Worm (Caenorhabditis elegans) whole organism, L3 larva: ENCODE results near the gene C25E10.4.

ENCODE experiments used
- R02D3.7 ChIP-seq: fragments of 150-350 bp; optimal IDR thresholded peaks from 2 replicates; lab custom pipeline; 2014; ENCODE audit warnings: missing biosample characterization, missing genetic modification characterization
- aly-2 ChIP-seq: fragments of 150-350 bp; optimal IDR thresholded peaks from 2 replicates; lab custom pipeline; 2014; ENCODE audit warnings: missing biosample characterization, missing genetic modification characterization
- ama-1 ChIP-seq: fragments of 150-350 bp; optimal IDR thresholded peaks from 2 replicates; lab custom pipeline; 2018
- ceh-16 ChIP-seq: sonication (generic microtip); optimal IDR thresholded peaks from 2 replicates; lab custom pipeline; 2017; ENCODE audit warnings: missing biosample characterization, missing genetic modification characterization
- ceh-9 ChIP-seq: sonication (generic microtip); optimal IDR thresholded peaks from 2 replicates; lab custom pipeline; 2018; ENCODE audit warnings: missing biosample characterization, missing genetic modification characterization
- egl-27 ChIP-seq: sonication (generic microtip); optimal IDR thresholded peaks from 4 replicates; lab custom pipeline; 2017; ENCODE audit warnings: missing biosample characterization, missing genetic modification reagents, missing genetic modification characterization
- egl-5 ChIP-seq: fragments of 150-350 bp; optimal IDR thresholded peaks from 2 replicates; lab custom pipeline; 2017; ENCODE audit warnings: missing biosample characterization, missing genetic modification reagents, missing genetic modification characterization, inconsistent platforms
- elt-1 ChIP-seq: fragments of 150-350 bp; optimal IDR thresholded peaks from 2 replicates; lab custom pipeline; 2014; ENCODE audit warnings: missing biosample characterization, missing genetic modification characterization
- elt-2 ChIP-seq: sonication (generic microtip); optimal IDR thresholded peaks from 2 replicates; lab custom pipeline; 2016; ENCODE audit warnings: missing genetic modification reagents, mild to moderate bottlenecking, missing genetic modification characterization, missing compliant biosample characterization
- eor-1 ChIP-seq, 2 experiments: fragments of 150-350 bp; optimal IDR thresholded peaks; 2 replicates each; lab custom pipeline; 2014 to 2018; ENCODE audit warnings: missing biosample characterization in 2 of 2, missing genetic modification characterization in 2 of 2
- fkh-10 ChIP-seq: sonication (generic microtip); optimal IDR thresholded peaks from 2 replicates; lab custom pipeline; 2017; ENCODE audit warnings: missing biosample characterization, missing genetic modification reagents, missing genetic modification characterization
- fkh-2 ChIP-seq: fragments of 150-350 bp; optimal IDR thresholded peaks from 2 replicates; lab custom pipeline; 2014; ENCODE audit warnings: missing biosample characterization, missing genetic modification reagents, missing genetic modification characterization
- fos-1 ChIP-seq: fragments of 150-350 bp; optimal IDR thresholded peaks from 2 replicates; lab custom pipeline; 2014; ENCODE audit warnings: missing biosample characterization, missing genetic modification characterization
- lin-15B ChIP-seq: fragments of 150-350 bp; optimal IDR thresholded peaks from 2 replicates; lab custom pipeline; 2014; ENCODE audit warnings: missing biosample characterization, missing genetic modification characterization
- lin-39 ChIP-seq: fragments of 150-350 bp; optimal IDR thresholded peaks from 2 replicates; lab custom pipeline; 2018; ENCODE audit warnings: missing biosample characterization, missing genetic modification reagents, missing genetic modification characterization
- lsy-12 ChIP-seq: sonication (generic microtip); optimal IDR thresholded peaks from 2 replicates; lab custom pipeline; 2016; ENCODE audit warnings: mild to moderate bottlenecking, missing genetic modification characterization, missing compliant biosample characterization
- mdl-1 ChIP-seq: fragments of 150-350 bp; optimal IDR thresholded peaks from 2 replicates; lab custom pipeline; 2014; ENCODE audit warnings: missing biosample characterization, missing genetic modification characterization
- mml-1 ChIP-seq: fragments of 150-350 bp; sonication (generic microtip); optimal IDR thresholded peaks from 3 replicates; lab custom pipeline; 2014; ENCODE audit warnings: missing biosample characterization, missing genetic modification characterization
- nfya-1 ChIP-seq: sonication (generic microtip); optimal IDR thresholded peaks from 2 replicates; lab custom pipeline; 2017; ENCODE audit warnings: missing genetic modification characterization, mild to moderate bottlenecking, missing compliant biosample characterization, antibody characterized with exemption, moderate library complexity; ENCODE audit not compliant: insufficient read depth
- nhr-11 ChIP-seq: fragments of 150-350 bp; optimal IDR thresholded peaks from 2 replicates; lab custom pipeline; 2014; ENCODE audit warnings: missing biosample characterization, missing genetic modification characterization
- nhr-12 ChIP-seq: fragments of 150-350 bp; optimal IDR thresholded peaks from 2 replicates; lab custom pipeline; 2014; ENCODE audit warnings: missing biosample characterization, missing genetic modification characterization
- nhr-237 ChIP-seq: fragments of 150-350 bp; optimal IDR thresholded peaks from 2 replicates; lab custom pipeline; 2014; ENCODE audit warnings: missing biosample characterization, missing genetic modification characterization
- nhr-25 ChIP-seq: sonication (generic microtip); optimal IDR thresholded peaks from 2 replicates; lab custom pipeline; 2017; ENCODE audit warnings: missing biosample characterization, missing genetic modification characterization
- nhr-28 ChIP-seq: fragments of 150-350 bp; optimal IDR thresholded peaks from 2 replicates; lab custom pipeline; 2014; ENCODE audit warnings: missing biosample characterization, missing genetic modification characterization
- nhr-43 ChIP-seq: sonication (generic microtip); optimal IDR thresholded peaks from 2 replicates; lab custom pipeline; 2016; ENCODE audit warnings: mild to moderate bottlenecking, missing genetic modification characterization, missing compliant biosample characterization; ENCODE audit not compliant: poor library complexity, severe bottlenecking
- nhr-67 ChIP-seq: fragments of 150-350 bp; optimal IDR thresholded peaks from 2 replicates; lab custom pipeline; 2014; ENCODE audit warnings: missing biosample characterization, missing genetic modification characterization
- nhr-77 ChIP-seq: fragments of 150-350 bp; optimal IDR thresholded peaks from 2 replicates; lab custom pipeline; 2014; ENCODE audit warnings: missing biosample characterization, missing genetic modification characterization
- pha-4 ChIP-seq: fragments of 150-350 bp; optimal IDR thresholded peaks from 2 replicates; lab custom pipeline; 2014; ENCODE audit warnings: missing biosample characterization, missing genetic modification reagents, missing genetic modification characterization
- sea-2 ChIP-seq: fragments of 150-350 bp; sonication (generic microtip); optimal IDR thresholded peaks from 4 replicates; lab custom pipeline; 2014; ENCODE audit warnings: missing biosample characterization, missing genetic modification reagents, missing genetic modification characterization
- skn-1 ChIP-seq: fragments of 150-350 bp; optimal IDR thresholded peaks from 2 replicates; lab custom pipeline; 2014; ENCODE audit warnings: missing biosample characterization, missing genetic modification characterization
- snpc-4 ChIP-seq: fragments of 150-350 bp; optimal IDR thresholded peaks from 2 replicates; lab custom pipeline; 2014; ENCODE audit warnings: missing biosample characterization, missing genetic modification characterization
- tbx-2 ChIP-seq: sonication (generic microtip); optimal IDR thresholded peaks from 2 replicates; lab custom pipeline; 2016; ENCODE audit warnings: mild to moderate bottlenecking, missing genetic modification characterization, missing compliant biosample characterization
- unc-62 ChIP-seq: fragments of 150-350 bp; sonication (generic microtip); optimal IDR thresholded peaks from 4 replicates; lab custom pipeline; 2014; ENCODE audit warnings: missing biosample characterization, missing genetic modification reagents, missing genetic modification characterization
- zag-1 ChIP-seq: fragments of 150-350 bp; optimal IDR thresholded peaks from 2 replicates; lab custom pipeline; 2014; ENCODE audit warnings: missing biosample characterization, missing genetic modification characterization
- ztf-11 ChIP-seq: fragments of 150-350 bp; optimal IDR thresholded peaks from 2 replicates; lab custom pipeline; 2014; ENCODE audit warnings: missing biosample characterization, missing genetic modification characterization
- ztf-4 ChIP-seq: fragments of 150-350 bp; optimal IDR thresholded peaks from 2 replicates; lab custom pipeline; 2014; ENCODE audit warnings: missing biosample characterization, missing genetic modification characterization

C25E10.4 gene

DNA sequence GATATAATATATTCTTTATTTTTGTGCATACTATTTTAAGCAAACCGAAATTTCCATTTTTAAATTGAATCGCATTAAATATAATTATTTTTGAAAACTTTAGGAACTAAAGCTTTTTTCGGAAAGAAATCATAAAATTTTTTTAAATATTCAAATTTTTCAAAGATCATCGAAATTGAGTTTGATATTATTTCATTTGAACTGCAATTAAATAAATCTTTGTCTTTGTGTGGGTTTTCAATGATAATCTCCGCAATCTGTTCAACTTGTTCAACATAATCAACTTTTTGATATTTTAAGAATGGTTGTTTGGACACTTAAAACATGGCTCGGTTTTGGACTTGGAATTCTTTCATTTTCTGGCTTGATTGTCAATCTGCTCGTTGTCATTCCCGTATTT lies 24.2 kb upstream of the C25E10.4 start, which contains the start of gene srx-2:
srx-2 (plus strand) TSS at position 301 of the 400 bp plus-strand sequence.
- no peak for TF ChIP-seq nfya-1 (tag; lab: Kevin White, UChicago)
- no peak for TF ChIP-seq nhr-77
- no peak for TF ChIP-seq ama-1 (lab: Kevin White, UChicago)
- no peak for TF ChIP-seq ceh-16 (tag; lab: Kevin White, UChicago)
- TF ChIP-seq pha-4 (tag; lab: Kevin White, UChicago): no peak
- no peak for TF ChIP-seq zag-1 (tag; lab: Kevin White, UChicago)
- TF ChIP-seq egl-5 (tag; lab: Kevin White, UChicago): no peak

ce11 chrV:9013765-9014164 lies 19.6 kb upstream of the C25E10.4 start, which contains the start of gene srh-201:
Gene srh-201 (minus strand): TSS chrV:9013865.
- no peak for TF ChIP-seq tbx-2
- no peak for TF ChIP-seq fkh-10
- no peak for TF ChIP-seq nhr-67 (tag; lab: Kevin White, UChicago)
- no peak for TF ChIP-seq lin-15B
- no peak for TF ChIP-seq nhr-237
- no peak for TF ChIP-seq lin-39 (tag; lab: Kevin White, UChicago)
- TF ChIP-seq ztf-11: no peak
- TF ChIP-seq skn-1 (tag; lab: Kevin White, UChicago): no peak
- TF ChIP-seq nhr-25 (tag; lab: Kevin White, UChicago): no peak
- no peak for TF ChIP-seq egl-5 (tag; lab: Kevin White, UChicago)
- no peak for TF ChIP-seq fos-1 (tag; lab: Kevin White, UChicago)
- no peak for TF ChIP-seq pha-4 (tag; lab: Kevin White, UChicago)
- no peak for TF ChIP-seq nhr-28 (tag; lab: Kevin White, UChicago)
- TF ChIP-seq unc-62 (GFP tag; lab: Kevin White, UChicago): no peak
- no peak for TF ChIP-seq nhr-12 (tag; lab: Kevin White, UChicago)
- TF ChIP-seq elt-1 (tag; lab: Kevin White, UChicago): no peak
- no peak for TF ChIP-seq zag-1 (tag; lab: Kevin White, UChicago)
- TF ChIP-seq fkh-2 (tag; lab: Kevin White, UChicago): no peak
- TF ChIP-seq, all 47 proteins: peak for 0

- no peak for TF ChIP-seq nhr-11 (tag; lab: Kevin White, UChicago)
- TF ChIP-seq elt-1 (tag; lab: Kevin White, UChicago): no peak
- TF ChIP-seq nhr-12 (tag; lab: Kevin White, UChicago): no peak
- no peak for TF ChIP-seq sea-2 (GFP tag; lab: Kevin White, UChicago)
- TF ChIP-seq R02D3.7: no peak
- TF ChIP-seq tbx-2: no peak
- no peak for TF ChIP-seq nhr-237
- no peak for TF ChIP-seq nhr-28 (tag; lab: Kevin White, UChicago)
- no peak for TF ChIP-seq nhr-25 (tag; lab: Kevin White, UChicago)
- TF ChIP-seq eor-1 (tag; optimal IDR thresholded peaks at IDR 0.05; lab: Kevin White, UChicago): no peak
- TF ChIP-seq egl-5 (tag; lab: Kevin White, UChicago): no peak
- no peak for TF ChIP-seq snpc-4
- no peak for TF ChIP-seq aly-2
- TF ChIP-seq fkh-10: no peak
- TF ChIP-seq mdl-1 (tag; lab: Kevin White, UChicago): no peak
- no peak for TF ChIP-seq unc-62 (GFP tag; lab: Kevin White, UChicago)
These were observed 17.8 kb upstream of the C25E10.4 start, which contains the start of gene srt-18 for ce11 chrV:9015540-9015939. Gene srt-18 (minus strand): TSS chrV:9015640.

- no peak for TF ChIP-seq nhr-28 (tag; lab: Kevin White, UChicago)
- no peak for TF ChIP-seq elt-2 (tag; lab: Kevin White, UChicago)
- TF ChIP-seq fkh-10: no peak
- TF ChIP-seq, all 47 proteins: peak for 0
These were observed 16.9 kb upstream of the C25E10.4 start, which contains the start of gene oac-40 for ce11 chrV:9016479-9016878. Gene oac-40 (plus strand): TSS chrV:9016779.

ce11 chrV:9018871-9019270 lies 14.5 kb upstream of the C25E10.4 start:
- TF ChIP-seq ztf-4 (tag; lab: Kevin White, UChicago): no peak
- TF ChIP-seq egl-27 (tag; lab: Kevin White, UChicago): no peak
- no peak for TF ChIP-seq nhr-67 (tag; lab: Kevin White, UChicago)
- TF ChIP-seq lin-15B: no peak
- no peak for TF ChIP-seq pha-4 (tag; lab: Kevin White, UChicago)
- no peak for TF ChIP-seq lsy-12 (tag; lab: Kevin White, UChicago)
- no peak for TF ChIP-seq nhr-237
- no peak for TF ChIP-seq nhr-11 (tag; lab: Kevin White, UChicago)
- TF ChIP-seq nhr-43: no peak
- TF ChIP-seq ceh-16 (tag; lab: Kevin White, UChicago): no peak
- TF ChIP-seq ceh-9: no peak
- TF ChIP-seq mml-1 (tag; lab: Kevin White, UChicago): no peak
